Worm (Caenorhabditis elegans): ENCODE data around the gene pis-1.

- no peak for TF ChIP-seq mxl-1 (tag; optimal IDR thresholded peaks at IDR 0.05)
- no peak for TF ChIP-seq tbx-9 (tag; optimal IDR thresholded peaks at IDR 0.05; ENCODE audit: borderline replicate concordance)
- TF ChIP-seq bed-1 (GFP tag; IDR thresholded peaks at IDR 0.05) = no peak
- TF ChIP-seq unc-62 (GFP tag; optimal IDR thresholded peaks at IDR 0.05) = no peak
- no peak for TF ChIP-seq him-1 (tag; optimal IDR thresholded peaks at IDR 0.05)
- no peak for TF ChIP-seq sptf-2 (GFP tag; optimal IDR thresholded peaks at IDR 0.05)
- TF ChIP-seq ama-1 (optimal IDR thresholded peaks at IDR 0.05) = no peak
- no peak for TF ChIP-seq ama-1 (GFP tag; optimal IDR thresholded peaks at IDR 0.05)
- no peak for TF ChIP-seq hmg-1.2 (GFP tag; IDR thresholded peaks at IDR 0.05)
- TF ChIP-seq F57C9.4 (tag; optimal IDR thresholded peaks at IDR 0.05) = no peak
- no peak for TF ChIP-seq somi-1 (GFP tag; optimal IDR thresholded peaks at IDR 0.05)
- TF ChIP-seq snpc-4 (GFP tag; optimal IDR thresholded peaks at IDR 0.05) = no peak
- TF ChIP-seq snpc-4 (tag; optimal IDR thresholded peaks at IDR 0.05) = no peak
- TF ChIP-seq efl-1 (GFP tag; optimal IDR thresholded peaks at IDR 0.05) = no peak
Measured at ce11 chrIV:9799664-9800063, 3.3 kb upstream of the pis-1 start.

Measured in whole organism, young adult.